Fruit fly (Drosophila melanogaster): ENCODE measurements around the gene CG5958.

CG5958 gene

DNA sequence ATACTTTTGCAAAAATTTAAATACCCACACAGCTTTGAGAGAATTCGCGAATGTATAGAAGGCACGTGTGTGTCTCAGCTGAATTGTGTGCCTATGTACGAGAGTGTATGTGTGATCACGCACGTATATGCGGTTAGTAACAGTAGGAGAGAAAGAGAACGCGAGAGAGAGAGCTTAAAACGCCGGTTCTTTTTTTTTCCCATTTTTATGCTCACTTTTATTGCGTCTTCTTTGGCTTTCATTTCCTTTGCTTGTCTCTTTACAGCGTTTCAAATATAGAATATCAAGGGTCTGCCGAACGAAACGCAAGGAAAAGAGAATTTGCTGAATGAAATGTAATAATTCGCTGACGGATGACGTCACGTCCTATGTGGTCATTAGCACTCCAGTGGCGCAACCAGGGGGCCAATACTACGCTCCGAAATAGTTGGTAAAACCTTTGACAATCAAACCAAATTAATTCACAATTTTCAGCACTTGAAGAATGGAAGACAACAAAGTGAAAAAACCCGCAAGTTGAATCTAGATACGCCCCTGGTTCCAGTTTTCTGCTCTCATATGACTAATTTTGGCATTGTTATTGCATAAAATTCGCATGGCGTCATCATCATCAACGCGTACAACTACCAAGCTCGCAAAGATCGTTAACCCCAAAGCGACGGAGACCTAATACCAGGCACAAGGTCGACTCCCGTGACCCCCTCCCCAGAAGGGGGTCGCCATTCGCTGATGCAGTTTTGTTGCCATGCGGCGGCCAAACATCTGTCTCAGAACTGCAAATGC lies 8.2 kb downstream of the CG5958 start (continued):
- peak; percentile 19 for TF ChIP-seq CG1233 (GFP tag; optimal IDR thresholded peaks at IDR 0.05)
- TF ChIP-seq ssp (GFP tag; IDR thresholded peaks at IDR 0.05): no peak
- TF ChIP-seq CG13123 (GFP tag; optimal IDR thresholded peaks at IDR 0.05): no peak
- no peak for TF ChIP-seq abd-A (tag; optimal IDR thresholded peaks at IDR 0.05)
- peak; percentile 80 for TF ChIP-seq CG16779 (GFP tag; IDR thresholded peaks at IDR 0.05)
- TF ChIP-seq dmrt99B (tag; optimal IDR thresholded peaks at IDR 0.05): no peak
- no peak for TF ChIP-seq CG1602 (GFP tag; optimal IDR thresholded peaks at IDR 0.05)
- no peak for TF ChIP-seq CG5180 (GFP tag; optimal IDR thresholded peaks at IDR 0.05)
- peak; percentile 55 for TF ChIP-seq D19B (GFP tag; optimal IDR thresholded peaks at IDR 0.05)
- no peak for TF ChIP-seq cato (GFP tag; optimal IDR thresholded peaks at IDR 0.05; ENCODE audit: borderline replicate concordance)
- TF ChIP-seq CG5953 (GFP tag; IDR thresholded peaks at IDR 0.05): no peak
- TF ChIP-seq lola (GFP tag; optimal IDR thresholded peaks at IDR 0.05): no peak
- no peak for TF ChIP-seq oc (tag; optimal IDR thresholded peaks at IDR 0.05)
- no peak for TF ChIP-seq CG10543 (GFP tag; optimal IDR thresholded peaks at IDR 0.05)
- TF ChIP-seq CG8944 (GFP tag; optimal IDR thresholded peaks at IDR 0.05): peak; percentile 25
- TF ChIP-seq CG4360 (GFP tag; IDR thresholded peaks at IDR 0.05): no peak; the same call in 1 of the 2 replicates
- TF ChIP-seq Xrp1 (GFP tag; IDR thresholded peaks at IDR 0.05): peak; percentile 22; the same call in 1 of the 2 replicates
- TF ChIP-seq pnt (GFP tag; optimal IDR thresholded peaks at IDR 0.05): peak; percentile 15
- no peak for TF ChIP-seq Elba2 (GFP tag; optimal IDR thresholded peaks at IDR 0.05)
- peak; percentile 61 for TF ChIP-seq CG7839 (tag; optimal IDR thresholded peaks at IDR 0.05)
- peak; percentile 8 for TF ChIP-seq cwo (GFP tag; optimal IDR thresholded peaks at IDR 0.05)
- peak; percentile 5 for TF ChIP-seq MTF-1 (GFP tag; optimal IDR thresholded peaks at IDR 0.05; ENCODE audit: borderline replicate concordance)
- TF ChIP-seq Lim3 (GFP tag; IDR thresholded peaks at IDR 0.05): no peak
- peak; percentile 32 for TF ChIP-seq ab (GFP tag; optimal IDR thresholded peaks at IDR 0.05)
- no peak for TF ChIP-seq en (GFP tag; optimal IDR thresholded peaks at IDR 0.05)
- no peak for TF ChIP-seq Rx (GFP tag; IDR thresholded peaks at IDR 0.05)
- TF ChIP-seq Tbp (GFP tag; optimal IDR thresholded peaks at IDR 0.05): no peak
- TF ChIP-seq exex (tag; optimal IDR thresholded peaks at IDR 0.05): no peak
- TF ChIP-seq CG4328 (GFP tag; optimal IDR thresholded peaks at IDR 0.05): no peak
- peak; percentile 19 for TF ChIP-seq CG12071 (GFP tag; optimal IDR thresholded peaks at IDR 0.05)
- TF ChIP-seq psq (GFP tag; optimal IDR thresholded peaks at IDR 0.05): peak; percentile 17
- TF ChIP-seq fru (optimal IDR thresholded peaks at IDR 0.05): no peak
- TF ChIP-seq Spps (tag; optimal IDR thresholded peaks at IDR 0.05): no peak
- TF ChIP-seq HmgD (GFP tag; optimal IDR thresholded peaks at IDR 0.05): peak; percentile 66
- no peak for TF ChIP-seq Mes4 (GFP tag; optimal IDR thresholded peaks at IDR 0.05)
- no peak for TF ChIP-seq Mad (GFP tag; optimal IDR thresholded peaks at IDR 0.05)
- no peak for TF ChIP-seq CG8290 (GFP tag; optimal IDR thresholded peaks at IDR 0.05)
- TF ChIP-seq CG8290 (tag; optimal IDR thresholded peaks at IDR 0.05): peak in 1 of 2 experiments; percentile 89
- TF ChIP-seq CG2875 (GFP tag; optimal IDR thresholded peaks at IDR 0.05): no peak
- TF ChIP-seq CG11093 (GFP tag; IDR thresholded peaks at IDR 0.05): no peak
- TF ChIP-seq CG32772 (GFP tag; IDR thresholded peaks at IDR 0.05): peak; percentile 43; the same call in 1 of the 2 replicates
- TF ChIP-seq maf-S (GFP tag; optimal IDR thresholded peaks at IDR 0.05): peak; percentile 59
- TF ChIP-seq sens (GFP tag): peak; percentile 26
- TF ChIP-seq ci (GFP tag; IDR thresholded peaks at IDR 0.05): no peak
- TF ChIP-seq MESR4 (GFP tag; optimal IDR thresholded peaks at IDR 0.05): no peak
- TF ChIP-seq tgo (GFP tag; IDR thresholded peaks at IDR 0.05): peak; percentile 55; the same call in 1 of the 3 replicates
- TF ChIP-seq Hsf (GFP tag; optimal IDR thresholded peaks at IDR 0.05): peak; percentile 68
- TF ChIP-seq CG8089 (GFP tag; optimal IDR thresholded peaks at IDR 0.05): no peak
- no peak for TF ChIP-seq inv (GFP tag; IDR thresholded peaks at IDR 0.05; ENCODE audit: partially characterized antibody)
- 0 out of 3 replicates have a peak, but pooled peaks have one; percentile 9 for TF ChIP-seq zfh1 (GFP tag; IDR thresholded peaks at IDR 0.05)
